Fruit fly (Drosophila melanogaster) whole organism: Measurements from ENCODE around the gene ais.

ENCODE experiments used
- CG8478 ChIP-seq: fragments of >200 bp; optimal IDR thresholded peaks from 2 replicates; lab custom pipeline; 2018; ENCODE audit warnings: inconsistent platforms
- Dll ChIP-seq: fragments of >200 bp; optimal IDR thresholded peaks from 2 replicates; lab custom pipeline; 2017
- EcR ChIP-seq, 2 experiments: fragments of >200 bp; optimal IDR thresholded peaks; 2 replicates each; lab custom pipeline; 2017; ENCODE audit warnings: missing biosample characterization in 2 of 2, missing genetic modification characterization in 2 of 2, missing genetic modification reagents in 2 of 2
- pan ChIP-seq: fragments of >200 bp; optimal IDR thresholded peaks from 2 replicates; lab custom pipeline; 2017
- psq ChIP-seq: fragments of >200 bp; optimal IDR thresholded peaks from 2 replicates; lab custom pipeline; 2017
- usp ChIP-seq: fragments of >200 bp; optimal IDR thresholded peaks from 2 replicates; lab custom pipeline; 2017; ENCODE audit warnings: missing biosample characterization, missing genetic modification characterization, mixed read lengths

The ais gene

DNA sequence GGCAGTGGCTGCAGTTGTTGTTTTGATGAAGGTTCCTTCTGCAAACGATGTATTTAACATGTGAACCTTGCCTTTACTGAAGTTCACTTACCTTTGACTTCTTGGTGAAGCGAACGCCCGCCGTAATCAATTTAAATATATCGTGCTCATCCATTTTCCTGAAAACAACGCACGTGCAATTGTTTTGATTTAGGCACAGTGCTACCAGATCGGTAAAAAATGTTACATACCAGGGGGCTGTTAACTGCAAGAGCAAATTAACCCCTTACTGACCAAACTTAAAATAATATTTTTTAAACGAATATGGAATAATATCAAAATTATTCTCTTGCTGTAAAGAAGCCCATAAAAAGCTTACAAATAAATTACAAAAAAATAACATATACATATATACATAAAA, at the start of gene ais:
ais (minus strand) TSS at position 205 of the 400 bp plus-strand sequence.
- TF ChIP-seq EcR (GFP tag; optimal IDR thresholded peaks at IDR 0.05; lab: Kevin White, UChicago) (no peak), Dll (lab: Kevin White, UChicago) (no peak), pan (lab: Kevin White, UChicago) (no peak), psq (lab: Kevin White, UChicago) (no peak), usp (GFP tag; lab: Kevin White, UChicago) (no peak), CG8478 (lab: Kevin White, UChicago) (no peak)

DNA sequence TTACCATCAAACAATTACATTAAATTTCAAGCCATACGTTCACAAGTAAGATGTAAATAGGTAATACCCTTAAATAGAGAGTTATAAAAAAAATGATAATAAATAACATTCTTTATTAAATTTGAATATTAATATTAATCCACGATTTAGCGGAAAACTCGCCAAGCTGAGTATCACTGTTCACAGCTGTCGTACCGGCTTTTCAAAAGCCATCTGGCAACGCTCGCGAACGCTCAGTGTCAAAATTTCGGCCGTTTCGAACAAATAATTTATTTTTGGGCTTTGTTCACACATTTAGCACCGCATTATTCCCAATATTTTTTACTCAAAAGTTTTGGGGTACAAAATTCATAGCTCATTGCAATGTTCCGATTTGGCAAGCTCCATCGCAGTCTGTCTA, 45.0 kb upstream of the ais start, which contains the start of gene TrpRS-m:
TrpRS-m (plus strand) TSS at position 211 of the 400 bp plus-strand sequence.
- no peak for TF ChIP-seq psq (lab: Kevin White, UChicago)

DNA sequence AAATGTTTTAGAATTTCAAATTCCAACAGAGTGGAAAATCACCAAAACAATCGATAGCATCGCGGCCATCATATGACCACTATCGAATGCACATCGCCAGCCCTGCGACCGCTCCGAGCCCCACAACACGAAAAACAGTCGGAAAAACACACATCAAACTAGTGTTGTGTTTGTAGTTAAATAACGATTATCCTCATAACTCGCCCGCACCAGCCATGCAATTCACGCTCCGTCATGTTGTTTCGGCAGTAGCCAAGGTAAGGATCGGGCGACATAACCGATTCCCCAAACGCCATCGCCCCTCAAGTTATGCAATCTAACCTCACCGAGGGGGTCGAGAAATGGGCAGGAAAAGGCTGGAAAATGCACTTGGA, 42.5 kb upstream of the ais start:
- TF ChIP-seq Dll (lab: Kevin White, UChicago), result no peak
- TF ChIP-seq psq (lab: Kevin White, UChicago), result no peak
- TF ChIP-seq usp (GFP tag; lab: Kevin White, UChicago), result no peak
- TF ChIP-seq pan (lab: Kevin White, UChicago), result no peak
- no peak for TF ChIP-seq CG8478 (lab: Kevin White, UChicago)
- TF ChIP-seq EcR (GFP tag; optimal IDR thresholded peaks at IDR 0.05; lab: Kevin White, UChicago), result no peak

DNA sequence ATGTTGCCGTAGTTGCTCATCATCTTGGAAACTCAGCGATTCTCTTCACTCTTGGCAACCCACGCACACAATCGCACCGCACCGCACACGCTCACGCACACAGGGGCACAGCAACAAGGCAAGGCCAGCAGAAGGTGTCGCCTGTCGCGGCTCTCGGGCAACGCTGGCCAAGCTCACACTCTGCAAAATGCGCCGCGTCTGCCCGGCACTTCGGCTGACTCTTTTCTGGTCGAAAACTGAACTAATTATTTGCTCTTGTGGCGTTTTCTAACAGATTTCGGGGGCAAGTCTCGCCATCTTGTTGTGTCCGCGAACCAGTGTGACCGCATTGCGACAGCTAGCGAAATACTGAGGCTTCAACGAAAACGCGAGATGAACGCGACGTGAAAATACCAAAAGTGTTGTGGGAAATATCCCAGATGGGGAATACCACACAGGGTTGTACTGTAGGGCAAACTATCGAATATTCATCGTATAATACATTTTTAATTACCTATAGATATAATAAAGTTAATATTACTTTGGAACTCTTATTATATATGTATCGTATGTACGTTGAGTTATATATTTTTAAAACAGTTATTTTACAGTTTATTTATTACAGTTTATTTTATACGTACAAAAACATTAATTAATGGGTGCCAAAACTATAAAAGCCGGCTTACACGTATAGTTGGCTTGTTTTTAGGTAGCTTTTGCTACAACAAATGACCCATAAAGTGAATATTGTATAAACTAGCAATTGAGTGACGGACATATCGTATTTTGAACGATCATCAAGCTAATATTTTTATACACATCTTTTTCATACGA, 41.9 kb upstream of the ais start, which contains the start of the genes MED19 and CG7430:
MED19 (minus strand) TSS at position 333 of the 813 bp plus-strand sequence.
CG7430 (plus strand) TSS at position 748 of the 813 bp plus-strand sequence.
- TF ChIP-seq psq (lab: Kevin White, UChicago), result no peak
- TF ChIP-seq usp (GFP tag; lab: Kevin White, UChicago), result no peak
- no peak for TF ChIP-seq pan (lab: Kevin White, UChicago)
- TF ChIP-seq EcR (GFP tag; optimal IDR thresholded peaks at IDR 0.05; lab: Kevin White, UChicago), result no peak
- no peak for TF ChIP-seq CG8478 (lab: Kevin White, UChicago)
- TF ChIP-seq Dll (lab: Kevin White, UChicago), result no peak

DNA sequence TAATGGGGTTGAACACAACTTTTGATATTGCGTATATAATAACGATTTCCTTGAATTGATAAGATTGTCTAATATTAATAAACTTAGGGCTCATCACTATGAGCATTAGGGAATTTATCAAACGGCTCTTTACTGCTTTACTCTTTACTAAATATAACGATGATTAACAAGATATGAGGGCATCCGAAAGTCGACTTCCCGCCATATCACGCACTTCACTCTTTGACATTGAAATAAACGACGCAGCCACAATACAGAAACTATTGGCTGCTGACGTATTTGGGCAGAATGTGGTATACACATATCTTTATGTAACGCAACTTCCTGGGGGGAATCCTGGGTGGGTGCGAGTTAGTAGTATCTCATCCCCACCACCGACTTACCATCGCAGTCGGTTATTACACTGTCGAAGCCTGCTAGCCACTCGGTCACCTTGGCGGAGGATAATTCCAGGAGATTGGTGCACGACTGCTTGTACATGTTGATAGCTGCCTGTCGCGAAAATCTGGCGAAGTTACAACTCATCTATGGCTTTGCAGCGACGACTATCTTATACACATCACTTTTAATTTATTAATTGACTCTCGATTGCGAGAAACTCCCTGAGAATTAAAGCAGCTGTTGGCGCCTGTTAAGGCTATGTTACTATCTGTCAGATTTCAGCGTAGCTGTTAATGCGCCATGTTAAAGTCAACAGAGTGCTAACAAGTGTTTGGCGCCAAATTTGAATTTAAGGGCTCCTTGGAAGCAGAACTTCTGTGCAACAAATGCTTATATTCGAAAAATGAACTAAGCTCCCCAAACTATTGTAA, 38.6 kb upstream of the ais start, which contains the start of gene CG5567:
CG5567 (minus strand) TSS at position 653 of the 812 bp plus-strand sequence.
- TF ChIP-seq pan (lab: Kevin White, UChicago) (no peak), CG8478 (lab: Kevin White, UChicago) (no peak), psq (lab: Kevin White, UChicago) (no peak), EcR (GFP tag; optimal IDR thresholded peaks at IDR 0.05; lab: Kevin White, UChicago) (no peak), usp (GFP tag; lab: Kevin White, UChicago) (no peak), Dll (lab: Kevin White, UChicago) (no peak)

DNA sequence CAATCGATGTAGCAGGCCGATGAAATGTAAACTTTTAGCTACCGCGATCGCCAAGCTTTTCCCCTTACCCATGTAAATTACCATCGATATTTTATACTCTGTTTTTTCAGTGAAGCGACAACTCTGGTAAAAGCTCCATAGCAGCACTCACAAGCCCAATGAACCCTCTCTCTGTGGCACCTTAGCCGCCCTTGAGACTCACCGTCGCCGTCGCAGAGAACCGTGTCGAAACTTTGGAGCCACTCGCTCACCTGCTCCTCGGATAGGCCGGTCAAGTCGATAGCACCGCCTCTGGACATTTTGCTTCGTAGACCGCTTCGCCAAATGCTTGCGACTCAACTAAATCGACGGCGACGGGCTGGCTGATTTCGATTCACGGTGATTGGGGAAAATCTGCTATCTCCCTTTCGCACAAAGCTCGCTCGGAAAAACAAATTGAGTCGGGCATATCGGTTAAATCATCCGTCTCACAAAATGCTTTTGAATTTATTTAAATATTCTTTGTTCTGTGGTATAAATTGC, 36.6 kb upstream of the ais start, which contains the start of gene CG5577:
CG5577 (minus strand) TSS at position 343 of the 522 bp plus-strand sequence.
- TF ChIP-seq EcR (GFP tag; optimal IDR thresholded peaks at IDR 0.05; lab: Kevin White, UChicago) (no peak), usp (GFP tag; lab: Kevin White, UChicago) (no peak)

DNA sequence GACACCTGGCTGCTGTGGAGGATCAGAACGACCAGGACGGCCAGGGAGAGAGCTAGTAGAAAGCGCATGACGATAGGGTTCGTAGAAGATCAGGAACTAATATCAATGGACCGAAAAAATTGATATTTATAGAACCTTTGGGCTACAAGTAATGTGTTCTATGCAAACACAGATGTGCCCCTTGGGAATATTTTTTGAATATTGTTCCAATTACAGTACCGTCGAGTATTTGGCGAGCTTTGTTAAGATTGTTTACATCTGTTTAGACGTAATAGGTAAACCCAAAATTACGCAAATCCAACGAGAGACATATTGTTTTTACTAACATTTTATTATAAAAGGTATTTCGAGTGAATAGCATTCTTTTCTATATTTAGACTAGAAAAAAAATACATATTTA, 30.6 kb upstream of the ais start, which contains the start of gene CG32189:
CG32189 (minus strand) TSS at position 101 of the 400 bp plus-strand sequence.
- no peak for TF ChIP-seq CG8478 (lab: Kevin White, UChicago)
- TF ChIP-seq usp (GFP tag; lab: Kevin White, UChicago), result no peak
- TF ChIP-seq pan (lab: Kevin White, UChicago), result no peak
- no peak for TF ChIP-seq Dll (lab: Kevin White, UChicago)
- no peak for TF ChIP-seq psq (lab: Kevin White, UChicago)
- no peak for TF ChIP-seq EcR (GFP tag; optimal IDR thresholded peaks at IDR 0.05; lab: Kevin White, UChicago)

DNA sequence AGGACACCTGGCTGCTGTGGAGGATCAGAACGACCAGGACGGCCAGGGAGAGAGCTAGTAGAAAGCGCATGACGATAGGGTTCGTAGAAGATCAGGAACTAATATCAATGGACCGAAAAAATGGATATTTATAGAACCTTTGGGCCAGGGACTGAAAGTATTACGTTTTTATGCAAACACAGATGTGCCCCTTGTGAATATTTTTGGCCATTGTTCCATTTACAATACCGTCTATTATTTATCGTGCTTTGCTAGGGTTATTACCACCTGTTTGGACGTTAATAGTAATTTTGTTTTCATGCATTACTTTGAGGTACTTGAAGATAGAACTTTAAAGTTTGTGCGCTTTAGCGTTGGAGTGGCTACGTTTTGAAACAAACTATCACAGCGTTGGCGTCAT, 29.0 kb upstream of the ais start, which contains the start of gene CG32188:
CG32188 (minus strand) TSS at position 101 of the 400 bp plus-strand sequence.
- TF ChIP-seq Dll (lab: Kevin White, UChicago) (no peak), EcR (GFP tag; optimal IDR thresholded peaks at IDR 0.05; lab: Kevin White, UChicago) (no peak)

DNA sequence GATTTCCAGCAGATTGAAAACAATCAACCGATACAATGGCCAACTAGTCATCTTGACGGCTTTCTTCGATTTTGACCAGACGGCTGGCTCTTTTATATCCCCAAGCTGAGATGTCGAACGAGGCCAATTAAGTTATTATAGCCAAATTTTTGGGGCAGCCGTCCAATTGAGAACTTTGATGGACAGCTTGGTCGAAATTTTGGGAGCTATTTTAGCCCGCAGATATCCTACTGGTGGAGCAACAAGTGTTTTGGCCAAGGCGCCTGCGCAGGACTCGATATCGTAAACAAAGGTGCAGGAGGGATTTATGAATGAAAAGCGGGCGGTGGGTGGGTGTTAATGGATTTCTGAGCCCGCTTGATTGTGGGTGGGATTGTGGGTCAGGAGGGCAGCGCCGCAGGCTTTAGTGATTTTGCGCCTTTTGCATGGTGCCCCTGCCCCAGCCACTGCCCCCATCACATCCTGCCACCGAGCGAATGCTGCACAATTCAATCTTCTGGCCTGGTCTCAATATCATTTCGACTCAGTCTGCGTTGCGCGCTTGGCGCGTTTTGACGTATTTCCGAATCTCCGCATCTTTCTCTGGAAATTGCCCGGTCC, 18.4 kb upstream of the ais start, which contains the start of the genes Ir75c and Grd:
Ir75c (minus strand) TSS at position 51 of the 600 bp plus-strand sequence.
Grd (plus strand) TSS at position 550 of the 600 bp plus-strand sequence.
- no peak for TF ChIP-seq psq (lab: Kevin White, UChicago)
- TF ChIP-seq Dll (lab: Kevin White, UChicago), result no peak
- no peak for TF ChIP-seq EcR (GFP tag; optimal IDR thresholded peaks at IDR 0.05; lab: Kevin White, UChicago)
- TF ChIP-seq usp (GFP tag; lab: Kevin White, UChicago), result no peak
- TF ChIP-seq pan (lab: Kevin White, UChicago), result no peak
- TF ChIP-seq CG8478 (lab: Kevin White, UChicago), result no peak

DNA sequence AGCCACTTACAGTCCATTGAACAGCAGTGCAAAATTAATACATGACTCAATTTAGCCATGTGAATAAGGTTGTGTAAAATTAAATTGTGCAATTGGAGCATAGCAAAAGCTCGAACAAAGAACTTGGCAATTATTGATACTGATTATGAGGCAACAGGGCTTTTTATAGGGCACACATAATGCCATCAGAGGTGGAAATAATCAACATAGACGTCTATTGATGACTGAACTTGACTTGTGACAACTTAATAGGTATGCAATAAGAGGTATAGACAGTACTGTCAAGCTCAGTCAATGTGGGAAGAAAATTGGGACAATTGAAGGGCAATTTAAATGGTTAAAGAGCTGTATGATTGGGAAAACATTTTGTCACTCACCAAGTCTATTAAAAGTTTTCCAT, 15.6 kb upstream of the ais start, which contains the start of gene Ir75b:
Ir75b (minus strand) TSS at position 101 of the 400 bp plus-strand sequence.
- TF ChIP-seq CG8478 (lab: Kevin White, UChicago), result no peak
- TF ChIP-seq psq (lab: Kevin White, UChicago), result no peak
- no peak for TF ChIP-seq EcR (GFP tag; optimal IDR thresholded peaks at IDR 0.05; lab: Kevin White, UChicago)
- no peak for TF ChIP-seq Dll (lab: Kevin White, UChicago)
- no peak for TF ChIP-seq pan (lab: Kevin White, UChicago)
- no peak for TF ChIP-seq usp (GFP tag; lab: Kevin White, UChicago)
